Fruit fly (Drosophila melanogaster) whole organism, adult: ENCODE measurements around the gene Regnase-1.

Experiments used
- CG11617 ChIP-seq: fragments of 200-800 bp; sonication (Bioruptor generic); optimal IDR thresholded peaks from 2 replicates; lab custom pipeline; 2017; ENCODE audit warnings: mild to moderate bottlenecking, missing biosample characterization, missing genetic modification reagents, missing genetic modification characterization
- CG12768 ChIP-seq: fragments of 200-800 bp; sonication (Bioruptor generic); optimal IDR thresholded peaks from 2 replicates; lab custom pipeline; 2017; ENCODE audit warnings: missing biosample characterization, missing genetic modification characterization, mild to moderate bottlenecking, moderate library complexity, missing genetic modification reagents
- CG14711 ChIP-seq: fragments of 200-800 bp; sonication (Bioruptor generic); optimal IDR thresholded peaks from 2 replicates; lab custom pipeline; 2018; ENCODE audit warnings: missing biosample characterization, mild to moderate bottlenecking, missing genetic modification characterization, moderate library complexity
- CG1620 ChIP-seq: fragments of 200-800 bp; sonication (Bioruptor generic); optimal IDR thresholded peaks from 2 replicates; lab custom pipeline; 2016; ENCODE audit warnings: missing biosample characterization, missing genetic modification characterization
- CG33017 ChIP-seq: fragments of 200-800 bp; sonication (Bioruptor generic); optimal IDR thresholded peaks from 2 replicates; lab custom pipeline; 2018; ENCODE audit warnings: missing biosample characterization, mild to moderate bottlenecking, missing genetic modification characterization, moderate library complexity
- CG5204 ChIP-seq: fragments of 200-800 bp; sonication (Bioruptor generic); optimal IDR thresholded peaks from 2 replicates; lab custom pipeline; 2016; ENCODE audit warnings: missing biosample characterization, missing genetic modification characterization
- CG7045 ChIP-seq: fragments of 200-800 bp; sonication (Bioruptor generic); optimal IDR thresholded peaks from 2 replicates; lab custom pipeline; 2017; ENCODE audit warnings: missing biosample characterization, mild to moderate bottlenecking, missing genetic modification characterization
- CG7101 ChIP-seq: fragments of 200-800 bp; sonication (Bioruptor generic); optimal IDR thresholded peaks from 2 replicates; lab custom pipeline; 2018; ENCODE audit warnings: missing biosample characterization, mild to moderate bottlenecking, missing genetic modification characterization, moderate library complexity
- Clk ChIP-seq: fragments of 200-800 bp; sonication (Bioruptor generic); optimal IDR thresholded peaks from 2 replicates; lab custom pipeline; 2017; ENCODE audit warnings: missing biosample characterization, missing genetic modification characterization
- Crg-1 ChIP-seq: fragments of 200-800 bp; sonication (Bioruptor generic); optimal IDR thresholded peaks from 2 replicates; lab custom pipeline; 2016; ENCODE audit warnings: missing biosample characterization, missing genetic modification characterization
- Hr96 ChIP-seq: fragments of 200-800 bp; sonication (Bioruptor generic); optimal IDR thresholded peaks from 2 replicates; lab custom pipeline; 2016; ENCODE audit warnings: missing biosample characterization, missing genetic modification characterization
- Mnt ChIP-seq: fragments of 200-800 bp; sonication (Bioruptor generic); optimal IDR thresholded peaks from 2 replicates; lab custom pipeline; 2016; ENCODE audit warnings: missing biosample characterization, mild to moderate bottlenecking, missing genetic modification characterization
- bab1 ChIP-seq: fragments of 200-800 bp; sonication (Bioruptor generic); optimal IDR thresholded peaks from 3 replicates; lab custom pipeline; 2019; ENCODE audit warnings: missing biosample characterization, mild to moderate bottlenecking, missing genetic modification characterization, moderate library complexity
- cic ChIP-seq: fragments of 200-800 bp; sonication (Bioruptor generic); optimal IDR thresholded peaks from 2 replicates; lab custom pipeline; 2017; ENCODE audit warnings: missing biosample characterization, mild to moderate bottlenecking, missing genetic modification characterization, moderate library complexity
- cnc ChIP-seq, 2 experiments: fragments of >200 bp; optimal IDR thresholded peaks; 2 replicates each; lab custom pipeline; 2017
- kay ChIP-seq: fragments of 200-800 bp; sonication (Bioruptor generic); peaks from one replicate; lab custom pipeline; 2016; ENCODE audit warnings: missing biosample characterization, missing genetic modification characterization, borderline replicate concordance
- ovo ChIP-seq: fragments of 200-800 bp; sonication (Bioruptor generic); optimal IDR thresholded peaks from 2 replicates; lab custom pipeline; 2016; ENCODE audit warnings: missing biosample characterization, missing genetic modification characterization
- pad ChIP-seq: fragments of 200-800 bp; sonication (Bioruptor generic); optimal IDR thresholded peaks from 3 replicates; lab custom pipeline; 2017; ENCODE audit warnings: missing biosample characterization, missing genetic modification characterization, mild to moderate bottlenecking, moderate library complexity, missing genetic modification reagents
- tj ChIP-seq: fragments of 200-800 bp; sonication (Bioruptor generic); optimal IDR thresholded peaks from 3 replicates; lab custom pipeline; 2017; ENCODE audit warnings: missing biosample characterization, mild to moderate bottlenecking, missing genetic modification characterization, moderate library complexity
- toe ChIP-seq: fragments of 200-800 bp; sonication (Bioruptor generic); optimal IDR thresholded peaks from 2 replicates; lab custom pipeline; 2016; ENCODE audit warnings: missing biosample characterization, missing genetic modification characterization

Regnase-1 gene

dm6 chr3R:20035887-20036286 is at the start of gene Regnase-1:
Gene Regnase-1, minus strand, starts transcription at chr3R:20036056.
- TF ChIP-seq CG7045 (GFP tag; lab: Kevin White, UChicago), result peak; percentile 91
- peak; percentile 72 for TF ChIP-seq toe
- TF ChIP-seq pad, result peak; percentile 78
- TF ChIP-seq Hr96 (GFP tag; lab: Kevin White, UChicago), result peak; percentile 87
- TF ChIP-seq CG1620 (GFP tag; lab: Kevin White, UChicago), result peak; percentile 89
- TF ChIP-seq CG5204 (GFP tag; lab: Kevin White, UChicago), result peak; percentile 63
- no peak for TF ChIP-seq cnc (optimal IDR thresholded peaks at IDR 0.05; lab: Kevin White, UChicago)
- peak; percentile 96 for TF ChIP-seq bab1 (GFP tag; lab: Kevin White, UChicago)
- TF ChIP-seq CG7101 (tag; lab: Kevin White, UChicago), result peak; percentile 92
- TF ChIP-seq Mnt (GFP tag; lab: Kevin White, UChicago), result peak; percentile 78
- peak; percentile 63 for TF ChIP-seq tj (GFP tag; lab: Kevin White, UChicago)
- TF ChIP-seq Crg-1 (GFP tag; lab: Kevin White, UChicago), result peak; percentile 85
- peak; percentile 81 for TF ChIP-seq CG12768 (GFP tag; lab: Kevin White, UChicago)
- peak; percentile 62 for TF ChIP-seq cic
- peak; percentile 83 for TF ChIP-seq CG14711 (tag; lab: Kevin White, UChicago)
- TF ChIP-seq CG11617 (GFP tag; lab: Kevin White, UChicago), result peak; percentile 90
- TF ChIP-seq CG33017, result peak; percentile 83
- peak; percentile 81 for TF ChIP-seq ovo
- no peak for TF ChIP-seq kay (GFP tag; lab: Kevin White, UChicago)
- TF ChIP-seq Clk (GFP tag; lab: Kevin White, UChicago), result peak; percentile 22

- no peak for TF ChIP-seq CG33017
- TF ChIP-seq CG11617 (GFP tag; lab: Kevin White, UChicago), result no peak
- TF ChIP-seq CG1620 (GFP tag; lab: Kevin White, UChicago), result no peak
- no peak for TF ChIP-seq CG7101 (tag; lab: Kevin White, UChicago)
- TF ChIP-seq tj (GFP tag; lab: Kevin White, UChicago), result no peak
Observed at dm6 chr3R:20082350-20082749, 46.5 kb upstream of the Regnase-1 start, which contains the start of gene Rh3. Gene Rh3, minus strand, starts transcription at chr3R:20082450.

- no peak for TF ChIP-seq CG14711 (tag; lab: Kevin White, UChicago)
- peak; percentile 15 for TF ChIP-seq Mnt (GFP tag; lab: Kevin White, UChicago)
Observed at dm6 chr3R:20080205-20080604, 44.3 kb upstream of the Regnase-1 start.

- TF ChIP-seq pad (no peak), CG7045 (GFP tag; lab: Kevin White, UChicago) (no peak), CG12768 (GFP tag; lab: Kevin White, UChicago) (no peak), CG7101 (tag; lab: Kevin White, UChicago) (no peak)
Observed at dm6 chr3R:20066435-20066834, 30.6 kb upstream of the Regnase-1 start.

- TF ChIP-seq Mnt (GFP tag; lab: Kevin White, UChicago) (no peak), CG12768 (GFP tag; lab: Kevin White, UChicago) (no peak), CG7101 (tag; lab: Kevin White, UChicago) (no peak), Hr96 (GFP tag; lab: Kevin White, UChicago) (no peak), CG14711 (tag; lab: Kevin White, UChicago) (no peak), pad (no peak), Clk (GFP tag; lab: Kevin White, UChicago) (no peak), CG7045 (GFP tag; lab: Kevin White, UChicago) (no peak), bab1 (GFP tag; lab: Kevin White, UChicago) (no peak), CG11617 (GFP tag; lab: Kevin White, UChicago) (no peak), toe (no peak), CG33017 (no peak), tj (GFP tag; lab: Kevin White, UChicago) (no peak), cic (no peak)
Observed at dm6 chr3R:20059650-20060049, 23.8 kb upstream of the Regnase-1 start, which contains the start of gene CG4390. Gene CG4390, minus strand, starts transcription at chr3R:20059750.

- TF ChIP-seq cic (no peak), kay (GFP tag; lab: Kevin White, UChicago) (no peak), Clk (GFP tag; lab: Kevin White, UChicago) (no peak), Mnt (GFP tag; lab: Kevin White, UChicago) (no peak), CG14711 (tag; lab: Kevin White, UChicago) (no peak), pad (no peak), CG11617 (GFP tag; lab: Kevin White, UChicago) (no peak), CG7045 (GFP tag; lab: Kevin White, UChicago) (no peak), Hr96 (GFP tag; lab: Kevin White, UChicago) (no peak), ovo (no peak), bab1 (GFP tag; lab: Kevin White, UChicago) (no peak), Crg-1 (GFP tag; lab: Kevin White, UChicago) (no peak), CG33017 (no peak), toe (no peak), CG5204 (GFP tag; lab: Kevin White, UChicago) (no peak), cnc (optimal IDR thresholded peaks at IDR 0.05; lab: Kevin White, UChicago) (no peak), CG12768 (GFP tag; lab: Kevin White, UChicago) (no peak)
Observed at dm6 chr3R:20058960-20059359, 23.1 kb upstream of the Regnase-1 start.

- TF ChIP-seq tj (GFP tag; lab: Kevin White, UChicago), result no peak
- no peak for TF ChIP-seq CG33017
- no peak for TF ChIP-seq Mnt (GFP tag; lab: Kevin White, UChicago)
- TF ChIP-seq CG12768 (GFP tag; lab: Kevin White, UChicago), result no peak
- TF ChIP-seq pad, result no peak
- no peak for TF ChIP-seq Crg-1 (GFP tag; lab: Kevin White, UChicago)
- peak; percentile 0 for TF ChIP-seq toe
- TF ChIP-seq CG14711 (tag; lab: Kevin White, UChicago), result no peak
- TF ChIP-seq cic, result no peak
- TF ChIP-seq Hr96 (GFP tag; lab: Kevin White, UChicago), result no peak
- TF ChIP-seq CG1620 (GFP tag; lab: Kevin White, UChicago), result no peak
- TF ChIP-seq kay (GFP tag; lab: Kevin White, UChicago), result peak; percentile 28
- no peak for TF ChIP-seq bab1 (GFP tag; lab: Kevin White, UChicago)
- no peak for TF ChIP-seq CG7045 (GFP tag; lab: Kevin White, UChicago)
- peak; percentile 14 for TF ChIP-seq CG11617 (GFP tag; lab: Kevin White, UChicago)
- TF ChIP-seq CG7101 (tag; lab: Kevin White, UChicago), result no peak
- no peak for TF ChIP-seq cnc (optimal IDR thresholded peaks at IDR 0.05; lab: Kevin White, UChicago)
- peak; percentile 7 for TF ChIP-seq CG5204 (GFP tag; lab: Kevin White, UChicago)
Observed at dm6 chr3R:20057501-20057900, 21.6 kb upstream of the Regnase-1 start, which contains the start of gene mdlc. Gene mdlc, plus strand, starts transcription at chr3R:20057748.
